Fruit fly (Drosophila melanogaster) whole organism, embryonic: ENCODE data around the gene chif.

Experiments
- ATbp ChIP-seq: fragments of 200-800 bp; sonication (Bioruptor generic); optimal IDR thresholded peaks from 2 replicates; lab custom pipeline; 2017; ENCODE audit warnings: missing biosample characterization, mild to moderate bottlenecking, missing genetic modification characterization, missing genetic modification reagents
- Adf1 ChIP-seq: fragments of 200-800 bp; sonication (Bioruptor generic); IDR thresholded peaks from 2 replicates; pipeline ENCODE4 v1.3.6; 2022; ENCODE audit warnings: missing biosample characterization, missing genetic modification characterization
- Asciz ChIP-seq: fragments of 200-800 bp; sonication (Bioruptor generic); optimal IDR thresholded peaks from 2 replicates; lab custom pipeline; 2017; ENCODE audit warnings: missing biosample characterization, mild to moderate bottlenecking, missing genetic modification characterization, missing genetic modification reagents
- B-H2 ChIP-seq: fragments of 200-800 bp; sonication (Bioruptor generic); optimal IDR thresholded peaks from 2 replicates; lab custom pipeline; 2018; ENCODE audit warnings: missing biosample characterization, mild to moderate bottlenecking, missing genetic modification characterization
- CG11504 ChIP-seq: fragments of 200-800 bp; sonication (Bioruptor generic); optimal IDR thresholded peaks from 3 replicates; lab custom pipeline; 2019; ENCODE audit warnings: missing biosample characterization, mild to moderate bottlenecking, missing genetic modification characterization, moderate library complexity
- CG12299 ChIP-seq: fragments of 200-800 bp; sonication (Bioruptor generic); optimal IDR thresholded peaks from 2 replicates; lab custom pipeline; 2018; ENCODE audit warnings: missing biosample characterization, mild to moderate bottlenecking, missing genetic modification characterization
- CG13287 ChIP-seq: fragments of 200-800 bp; sonication (Bioruptor generic); IDR thresholded peaks from 2 replicates; pipeline ENCODE4 v1.3.6; 2022; ENCODE audit warnings: missing biosample characterization, missing genetic modification characterization; ENCODE audit not compliant: partially characterized antibody
- CG13296 ChIP-seq: fragments of 200-800 bp; sonication (Bioruptor generic); optimal IDR thresholded peaks from 3 replicates; lab custom pipeline; 2018; ENCODE audit warnings: missing biosample characterization, mild to moderate bottlenecking, missing genetic modification characterization
- CG15011 ChIP-seq: fragments of 200-800 bp; sonication (Bioruptor generic); optimal IDR thresholded peaks from 3 replicates; lab custom pipeline; 2018; ENCODE audit warnings: missing biosample characterization, mild to moderate bottlenecking, missing genetic modification characterization
- CG15514 ChIP-seq: fragments of 200-800 bp; sonication (Bioruptor generic); optimal IDR thresholded peaks from 3 replicates; lab custom pipeline; 2017; ENCODE audit warnings: missing biosample characterization, missing genetic modification characterization, mild to moderate bottlenecking, moderate library complexity, missing genetic modification reagents
- CG17385 ChIP-seq: fragments of 200-800 bp; sonication (Bioruptor generic); optimal IDR thresholded peaks from 3 replicates; lab custom pipeline; 2018; ENCODE audit warnings: missing biosample characterization, mild to moderate bottlenecking, missing genetic modification characterization
- CG18262 ChIP-seq: fragments of 200-800 bp; optimal IDR thresholded peaks from 3 replicates; lab custom pipeline; 2019; ENCODE audit warnings: missing biosample characterization, mild to moderate bottlenecking, missing genetic modification characterization, moderate library complexity
- CG18619 ChIP-seq: fragments of 200-800 bp; sonication (Bioruptor generic); optimal IDR thresholded peaks from 3 replicates; lab custom pipeline; 2017; ENCODE audit warnings: missing biosample characterization, mild to moderate bottlenecking, missing genetic modification characterization
- CG18764 ChIP-seq: fragments of 200-800 bp; sonication (Bioruptor generic); optimal IDR thresholded peaks from 3 replicates; lab custom pipeline; 2016; ENCODE audit warnings: missing biosample characterization, missing genetic modification characterization
- CG2120 ChIP-seq: fragments of 200-800 bp; sonication (Bioruptor generic); optimal IDR thresholded peaks from 3 replicates; lab custom pipeline; 2016; ENCODE audit warnings: missing biosample characterization, missing genetic modification characterization
- CG30403 ChIP-seq: fragments of 200-800 bp; sonication (Bioruptor generic); optimal IDR thresholded peaks from 3 replicates; lab custom pipeline; 2016; ENCODE audit warnings: missing biosample characterization, missing genetic modification characterization
- CG4404 ChIP-seq: fragments of 200-800 bp; sonication (Bioruptor generic); IDR thresholded peaks from 2 replicates; pipeline ENCODE4 v1.3.6; 2022; ENCODE audit warnings: missing biosample characterization, missing genetic modification characterization
- CG4424 ChIP-seq: fragments of 200-800 bp; sonication (Bioruptor generic); optimal IDR thresholded peaks from 3 replicates; lab custom pipeline; 2016; ENCODE audit warnings: missing biosample characterization, missing genetic modification characterization
- CG6175 ChIP-seq: fragments of 200-800 bp; sonication (Bioruptor generic); IDR thresholded peaks from 3 replicates; pipeline ENCODE4 v1.3.6; 2022; ENCODE audit warnings: missing biosample characterization, missing genetic modification characterization
- CG6791 ChIP-seq: fragments of 200-800 bp; sonication (Bioruptor generic); IDR thresholded peaks from 3 replicates; pipeline ENCODE4 v1.3.6; 2022; ENCODE audit warnings: missing biosample characterization, missing genetic modification characterization; ENCODE audit not compliant: partially characterized antibody
- CG7786 ChIP-seq: fragments of 200-800 bp; sonication (Bioruptor generic); optimal IDR thresholded peaks from 2 replicates; lab custom pipeline; 2016; ENCODE audit warnings: missing biosample characterization, missing genetic modification characterization
- CG8089 ChIP-seq: fragments of 200-800 bp; sonication (Bioruptor generic); optimal IDR thresholded peaks from 3 replicates; lab custom pipeline; 2016; ENCODE audit warnings: missing biosample characterization, missing genetic modification characterization
- CG9727 ChIP-seq: fragments of 200-800 bp; sonication (Bioruptor generic); optimal IDR thresholded peaks from 3 replicates; lab custom pipeline; 2017; ENCODE audit warnings: missing biosample characterization, mild to moderate bottlenecking, missing genetic modification characterization
- CoRest ChIP-seq: fragments of 200-800 bp; sonication (Bioruptor generic); optimal IDR thresholded peaks from 3 replicates; lab custom pipeline; 2018; ENCODE audit warnings: missing biosample characterization, mild to moderate bottlenecking, missing genetic modification characterization, moderate library complexity
- Dll ChIP-seq: fragments of 200-800 bp; sonication (Bioruptor generic); IDR thresholded peaks from 4 replicates; pipeline ENCODE4 v1.3.6; 2022; ENCODE audit warnings: missing biosample characterization, missing genetic modification characterization; ENCODE audit not compliant: partially characterized antibody
- Dp ChIP-seq: fragments of 200-800 bp; sonication (Bioruptor generic); optimal IDR thresholded peaks from 2 replicates; lab custom pipeline; 2018; ENCODE audit warnings: missing biosample characterization, mild to moderate bottlenecking, missing genetic modification characterization, moderate library complexity
- Ets65A ChIP-seq: fragments of 200-800 bp; sonication (Bioruptor generic); peaks from one replicate; lab custom pipeline; 2016; ENCODE audit warnings: missing biosample characterization, missing genetic modification characterization
- Fer1 ChIP-seq: fragments of 200-800 bp; sonication (Bioruptor generic); optimal IDR thresholded peaks from 2 replicates; lab custom pipeline; 2017; ENCODE audit warnings: missing biosample characterization, mild to moderate bottlenecking, missing genetic modification characterization
- Hr3 ChIP-seq: fragments of 200-800 bp; sonication (Bioruptor generic); optimal IDR thresholded peaks from 3 replicates; lab custom pipeline; 2016; ENCODE audit warnings: missing biosample characterization, missing genetic modification characterization
- MBD-R2 ChIP-seq: fragments of 200-800 bp; sonication (Bioruptor generic); IDR thresholded peaks from 2 replicates; pipeline ENCODE4 v1.3.6; 2022; ENCODE audit warnings: missing biosample characterization, missing genetic modification characterization
- Myb ChIP-seq: fragments of 200-800 bp; sonication (Bioruptor generic); optimal IDR thresholded peaks from 2 replicates; lab custom pipeline; 2016; ENCODE audit warnings: missing biosample characterization, missing genetic modification characterization
- Poxn ChIP-seq: fragments of 200-800 bp; sonication (Bioruptor generic); IDR thresholded peaks from 2 replicates; pipeline ENCODE4 v1.3.6; 2022; ENCODE audit warnings: missing biosample characterization, missing genetic modification characterization
- Sox100B ChIP-seq: fragments of 200-800 bp; sonication (Bioruptor generic); optimal IDR thresholded peaks from 3 replicates; lab custom pipeline; 2018; ENCODE audit warnings: missing biosample characterization, mild to moderate bottlenecking, missing genetic modification characterization
- Taf1 ChIP-seq: fragments of 200-800 bp; sonication (Bioruptor generic); IDR thresholded peaks from 2 replicates; pipeline ENCODE4 v1.3.6; 2022; ENCODE audit warnings: missing biosample characterization, missing genetic modification characterization
- Vsx1 ChIP-seq: fragments of 200-800 bp; sonication (Bioruptor generic); optimal IDR thresholded peaks from 2 replicates; lab custom pipeline; 2017; ENCODE audit warnings: missing biosample characterization, mild to moderate bottlenecking, missing genetic modification characterization, missing genetic modification reagents
- Xbp1 ChIP-seq: fragments of 200-800 bp; sonication (Bioruptor generic); optimal IDR thresholded peaks from 3 replicates; lab custom pipeline; 2016; ENCODE audit warnings: missing biosample characterization, mild to moderate bottlenecking, missing genetic modification characterization
- dmrt11E ChIP-seq: fragments of 200-800 bp; sonication (Bioruptor generic); optimal IDR thresholded peaks from 3 replicates; lab custom pipeline; 2018; ENCODE audit warnings: missing biosample characterization, mild to moderate bottlenecking, missing genetic modification characterization, moderate library complexity
- ind ChIP-seq: fragments of 200-800 bp; sonication (Bioruptor generic); optimal IDR thresholded peaks from 3 replicates; lab custom pipeline; 2016; ENCODE audit warnings: missing biosample characterization, missing genetic modification characterization
- jumu ChIP-seq: fragments of 200-800 bp; sonication (Bioruptor generic); optimal IDR thresholded peaks from 3 replicates; lab custom pipeline; 2016; ENCODE audit warnings: missing biosample characterization, missing genetic modification characterization
- klu ChIP-seq: fragments of 200-800 bp; sonication (Bioruptor generic); IDR thresholded peaks from 2 replicates; pipeline ENCODE4 v1.3.6; 2022; ENCODE audit warnings: missing biosample characterization, missing genetic modification characterization
- knrl ChIP-seq: fragments of 200-800 bp; sonication (Bioruptor generic); IDR thresholded peaks from 3 replicates; pipeline ENCODE4 v1.3.6; 2022; ENCODE audit warnings: missing biosample characterization, missing genetic modification characterization; ENCODE audit not compliant: partially characterized antibody
- lab ChIP-seq: fragments of 200-800 bp; sonication (Bioruptor generic); optimal IDR thresholded peaks from 3 replicates; lab custom pipeline; 2017; ENCODE audit warnings: missing biosample characterization, missing genetic modification characterization, mild to moderate bottlenecking, moderate library complexity, missing genetic modification reagents
- p53 ChIP-seq: fragments of 200-800 bp; sonication (Bioruptor generic); optimal IDR thresholded peaks from 2 replicates; lab custom pipeline; 2016; ENCODE audit warnings: missing biosample characterization, missing genetic modification characterization
- pb ChIP-seq: fragments of 200-800 bp; sonication (Bioruptor generic); optimal IDR thresholded peaks from 3 replicates; lab custom pipeline; 2016; ENCODE audit warnings: missing biosample characterization, missing genetic modification characterization
- pros ChIP-seq: fragments of 200-800 bp; sonication (Bioruptor generic); optimal IDR thresholded peaks from 3 replicates; lab custom pipeline; 2019; ENCODE audit warnings: missing biosample characterization, mild to moderate bottlenecking, missing genetic modification characterization, moderate library complexity
- sd ChIP-seq: fragments of 200-800 bp; sonication (Bioruptor generic); optimal IDR thresholded peaks from 3 replicates; lab custom pipeline; 2018; ENCODE audit warnings: missing biosample characterization, mild to moderate bottlenecking, missing genetic modification characterization, moderate library complexity
- sens ChIP-seq: fragments of 200-800 bp; sonication (Bioruptor generic); peaks from one replicate; lab custom pipeline; 2016; ENCODE audit warnings: missing biosample characterization, missing genetic modification characterization
- sim ChIP-seq: fragments of 200-800 bp; sonication (Bioruptor generic); IDR thresholded peaks from 2 replicates; pipeline ENCODE4 v1.3.6; 2022; ENCODE audit warnings: missing biosample characterization, missing genetic modification characterization
- slp2 ChIP-seq: fragments of 200-800 bp; sonication (Bioruptor generic); optimal IDR thresholded peaks from 2 replicates; lab custom pipeline; 2016; ENCODE audit warnings: missing biosample characterization, missing genetic modification characterization
- ttk ChIP-seq: fragments of 200-800 bp; sonication (Bioruptor generic); IDR thresholded peaks from 2 replicates; pipeline ENCODE4 v2.1.2; 2022; ENCODE audit warnings: missing biosample characterization, missing genetic modification characterization
- usp ChIP-seq: fragments of >200 bp; optimal IDR thresholded peaks from 2 replicates; lab custom pipeline; 2017; ENCODE audit warnings: missing biosample characterization, missing genetic modification characterization

Gene chif

dm6 chr2L:16302773-16303279 lies 49.6 kb downstream of the chif start, which contains the start of gene GMF (continued):
- TF ChIP-seq lab (GFP tag; lab: Kevin White, UChicago) (peak; percentile 52), CG15011 (no peak), Myb (GFP tag; lab: Kevin White, UChicago) (peak; percentile 61), MBD-R2 (GFP tag; lab: Robert Waterston, UW) (peak; percentile 65), pb (GFP tag; lab: Kevin White, UChicago) (no peak), CG18262 (tag; lab: Kevin White, UChicago) (peak; percentile 60), CG8089 (no peak), CG2120 (GFP tag; lab: Kevin White, UChicago) (peak; percentile 41), sim (GFP tag; lab: Robert Waterston, UW) (no peak), slp2 (GFP tag; lab: Kevin White, UChicago) (no peak), p53 (no peak), CG6175 (GFP tag; lab: Robert Waterston, UW) (no peak), Taf1 (GFP tag; lab: Robert Waterston, UW) (no peak), B-H2 (GFP tag; lab: Kevin White, UChicago) (peak; percentile 62), Dll (peak; percentile 66), CG15514 (GFP tag; lab: Kevin White, UChicago) (peak; percentile 47), jumu (GFP tag; lab: Kevin White, UChicago) (no peak), sens (GFP tag; lab: Kevin White, UChicago) (peak; percentile 82), Ets65A (GFP tag; lab: Kevin White, UChicago) (peak; percentile 84), Adf1 (GFP tag; lab: Robert Waterston, UW) (peak; percentile 26; the same call in 1 of the 2 replicates), dmrt11E (tag; lab: Kevin White, UChicago) (peak; percentile 60), Xbp1 (GFP tag; lab: Kevin White, UChicago) (peak; percentile 43), Hr3 (GFP tag; lab: Kevin White, UChicago) (peak; percentile 37), CG4424 (GFP tag; lab: Kevin White, UChicago) (peak; percentile 48), CG9727 (GFP tag; lab: Kevin White, UChicago) (peak; percentile 50), usp (GFP tag; lab: Kevin White, UChicago) (no peak), Asciz (GFP tag; lab: Kevin White, UChicago) (peak; percentile 26), Vsx1 (no peak), Sox100B (GFP tag; lab: Kevin White, UChicago) (peak; percentile 31), CG11504 (no peak), Fer1 (GFP tag; lab: Kevin White, UChicago) (peak; percentile 2), CG13296 (peak; percentile 22), CoRest (peak; percentile 72), CG4404 (no peak), ttk (GFP tag; lab: Robert Waterston, UW) (no peak), CG18619 (peak; percentile 8), CG17385 (GFP tag; lab: Kevin White, UChicago) (peak; percentile 38), CG12299 (peak; percentile 54), CG30403 (peak; percentile 49), CG7786 (GFP tag; lab: Kevin White, UChicago) (no peak), knrl (peak; percentile 46; the same call in 2 of the 3 replicates), Dp (GFP tag; lab: Kevin White, UChicago) (peak; percentile 13), CG6791 (no peak), ind (GFP tag; lab: Kevin White, UChicago) (peak; percentile 8), Poxn (GFP tag; lab: Robert Waterston, UW) (no peak), klu (GFP tag; lab: Robert Waterston, UW) (no peak), pros (GFP tag; lab: Kevin White, UChicago) (no peak), CG13287 (0 out of 2 replicates have a peak, but pooled peaks have one; percentile 25), CG18764 (GFP tag; lab: Kevin White, UChicago) (no peak), sd (tag; lab: Kevin White, UChicago) (peak; percentile 57), ATbp (GFP tag; lab: Kevin White, UChicago) (no peak)
